Worm (Caenorhabditis elegans): Measurements from ENCODE around the gene pho-1.

pho-1 gene

ce11 chrII:5276736-5277135 is 41.1 kb upstream of the pho-1 start:
- TF ChIP-seq flh-1 (GFP tag; optimal IDR thresholded peaks at IDR 0.05) (no peak), elt-3 (tag; optimal IDR thresholded peaks at IDR 0.05) (no peak), bed-3 (GFP tag; optimal IDR thresholded peaks at IDR 0.05) (no peak), elt-1 (tag; optimal IDR thresholded peaks at IDR 0.05; ENCODE audit: borderline replicate concordance, insufficient read depth) (no peak), ceh-39 (tag; optimal IDR thresholded peaks at IDR 0.05) (no peak), sptf-1 (tag; optimal IDR thresholded peaks at IDR 0.05) (no peak), unc-62 (GFP tag; optimal IDR thresholded peaks at IDR 0.05) (no peak), unc-39 (tag; optimal IDR thresholded peaks at IDR 0.05) (no peak), nhr-12 (tag; optimal IDR thresholded peaks at IDR 0.05) (no peak), cnd-1 (tag; optimal IDR thresholded peaks at IDR 0.05) (no peak), mep-1 (tag; optimal IDR thresholded peaks at IDR 0.05) (no peak), sem-2 (GFP tag; optimal IDR thresholded peaks at IDR 0.05) (no peak), zip-8 (tag; optimal IDR thresholded peaks at IDR 0.05) (no peak), drap-1 (GFP tag; optimal IDR thresholded peaks at IDR 0.05) (no peak), tbx-8 (GFP tag; optimal IDR thresholded peaks at IDR 0.05) (no peak), nhr-2 (tag; optimal IDR thresholded peaks at IDR 0.05) (no peak), M03D4.4 (tag; optimal IDR thresholded peaks at IDR 0.05) (no peak), mab-5 (tag; optimal IDR thresholded peaks at IDR 0.05) (no peak), unc-120 (tag; optimal IDR thresholded peaks at IDR 0.05; ENCODE audit: poor library complexity, severe bottlenecking) (no peak)

ce11 chrII:5271729-5272322 is 36.2 kb upstream of the pho-1 start, which contains the start of gene drn-1:
drn-1 (minus strand) TSS chrII:5271845.
- TF ChIP-seq nhr-237 (tag; optimal IDR thresholded peaks at IDR 0.05) (no peak), ceh-83 (GFP tag; optimal IDR thresholded peaks at IDR 0.05) (no peak), drap-1 (GFP tag; optimal IDR thresholded peaks at IDR 0.05) (no peak), bed-3 (GFP tag; optimal IDR thresholded peaks at IDR 0.05) (no peak), lsy-2 (tag; optimal IDR thresholded peaks at IDR 0.05) (no peak), ceh-39 (tag; optimal IDR thresholded peaks at IDR 0.05) (no peak), blmp-1 (tag; optimal IDR thresholded peaks at IDR 0.05) (no peak), ces-1 (GFP tag; optimal IDR thresholded peaks at IDR 0.05) (no peak)

ce11 chrII:5268977-5269376 is 33.3 kb upstream of the pho-1 start:
- no peak for TF ChIP-seq elt-1 (tag; optimal IDR thresholded peaks at IDR 0.05; ENCODE audit: borderline replicate concordance, insufficient read depth)
- TF ChIP-seq lsy-2 (tag; optimal IDR thresholded peaks at IDR 0.05): no peak
- TF ChIP-seq ces-1 (GFP tag; optimal IDR thresholded peaks at IDR 0.05): no peak
- no peak for TF ChIP-seq drap-1 (GFP tag; optimal IDR thresholded peaks at IDR 0.05)

ce11 chrII:5264650-5265049 is 29.0 kb upstream of the pho-1 start:
- no peak for TF ChIP-seq ces-1 (GFP tag; optimal IDR thresholded peaks at IDR 0.05)
- no peak for TF ChIP-seq pha-4 (tag; optimal IDR thresholded peaks at IDR 0.05)
- TF ChIP-seq lsy-2 (tag; optimal IDR thresholded peaks at IDR 0.05): no peak
- no peak for TF ChIP-seq ztf-11 (tag; optimal IDR thresholded peaks at IDR 0.05)
- TF ChIP-seq elt-1 (tag; optimal IDR thresholded peaks at IDR 0.05; ENCODE audit: borderline replicate concordance, insufficient read depth): no peak
- TF ChIP-seq ceh-39 (tag; optimal IDR thresholded peaks at IDR 0.05): no peak
- no peak for TF ChIP-seq M03D4.4 (tag; optimal IDR thresholded peaks at IDR 0.05)
- TF ChIP-seq tbx-8 (GFP tag; optimal IDR thresholded peaks at IDR 0.05): no peak
- TF ChIP-seq nhr-237 (tag; optimal IDR thresholded peaks at IDR 0.05): no peak
- TF ChIP-seq sem-2 (GFP tag; optimal IDR thresholded peaks at IDR 0.05): no peak
- TF ChIP-seq ham-2 (GFP tag; optimal IDR thresholded peaks at IDR 0.05): no peak
- TF ChIP-seq mab-5 (tag; optimal IDR thresholded peaks at IDR 0.05): no peak
- no peak for TF ChIP-seq cnd-1 (tag; optimal IDR thresholded peaks at IDR 0.05)
- TF ChIP-seq nhr-2 (tag; optimal IDR thresholded peaks at IDR 0.05): no peak
- TF ChIP-seq lin-32 (GFP tag; optimal IDR thresholded peaks at IDR 0.05): no peak
- TF ChIP-seq bed-3 (GFP tag; optimal IDR thresholded peaks at IDR 0.05): no peak
- TF ChIP-seq nhr-28 (tag; optimal IDR thresholded peaks at IDR 0.05): no peak
- no peak for TF ChIP-seq nhr-12 (tag; optimal IDR thresholded peaks at IDR 0.05)
- no peak for TF ChIP-seq zip-8 (tag; optimal IDR thresholded peaks at IDR 0.05)

ce11 chrII:5255435-5255834 is 19.8 kb upstream of the pho-1 start, which contains the start of gene frpr-4:
frpr-4 (minus strand) TSS chrII:5255535.
- TF ChIP-seq tbx-8 (GFP tag; optimal IDR thresholded peaks at IDR 0.05): no peak
- no peak for TF ChIP-seq elt-3 (tag; optimal IDR thresholded peaks at IDR 0.05)
- TF ChIP-seq hlh-1 (tag; optimal IDR thresholded peaks at IDR 0.05): no peak
- TF ChIP-seq ceh-83 (GFP tag; optimal IDR thresholded peaks at IDR 0.05): no peak

Measured in whole organism, mixed stage, embryonic.